Fruit fly (Drosophila melanogaster) whole organism, prepupa: ENCODE results near the gene witty.

Source experiments
- CG10631 ChIP-seq: fragments of 200-800 bp; sonication (Bioruptor generic); optimal IDR thresholded peaks from 2 replicates; lab custom pipeline; 2016; ENCODE audit warnings: missing biosample characterization, missing genetic modification characterization
- CG10669 ChIP-seq: fragments of 200-800 bp; sonication (Bioruptor generic); optimal IDR thresholded peaks from 3 replicates; lab custom pipeline; 2018; ENCODE audit warnings: missing biosample characterization, mild to moderate bottlenecking, missing genetic modification characterization, moderate library complexity
- CG11294 ChIP-seq: fragments of 200-800 bp; sonication (Bioruptor generic); IDR thresholded peaks from 2 replicates; pipeline ENCODE4 v1.3.6; 2022; ENCODE audit warnings: missing biosample characterization, missing genetic modification characterization
- CG11762 ChIP-seq: fragments of 200-800 bp; sonication (Bioruptor generic); optimal IDR thresholded peaks from 3 replicates; lab custom pipeline; 2016; ENCODE audit warnings: missing biosample characterization, missing genetic modification characterization; ENCODE audit not compliant: insufficient read depth
- CG11902 ChIP-seq: fragments of 200-800 bp; sonication (Bioruptor generic); optimal IDR thresholded peaks from 3 replicates; lab custom pipeline; 2016; ENCODE audit warnings: missing biosample characterization, missing genetic modification characterization
- CG15336 ChIP-seq: fragments of 200-800 bp; sonication (Bioruptor generic); IDR thresholded peaks from 2 replicates; pipeline ENCODE4 v1.3.6; 2022; ENCODE audit warnings: missing biosample characterization, missing genetic modification characterization
- CG1621 ChIP-seq: fragments of 200-800 bp; sonication (Bioruptor generic); optimal IDR thresholded peaks from 3 replicates; lab custom pipeline; 2018; ENCODE audit warnings: missing biosample characterization, mild to moderate bottlenecking, missing genetic modification characterization
- CG16779 ChIP-seq: fragments of 200-800 bp; sonication (Bioruptor generic); optimal IDR thresholded peaks from 3 replicates; lab custom pipeline; 2017; ENCODE audit warnings: missing biosample characterization, mild to moderate bottlenecking, missing genetic modification characterization
- CG3032 ChIP-seq: fragments of 200-800 bp; optimal IDR thresholded peaks from 2 replicates; lab custom pipeline; 2019; ENCODE audit warnings: missing biosample characterization, mild to moderate bottlenecking, missing genetic modification characterization, moderate library complexity
- CG6163 ChIP-seq: fragments of 200-800 bp; sonication (Bioruptor generic); IDR thresholded peaks from 3 replicates; pipeline ENCODE4 v1.3.6; 2022; ENCODE audit warnings: missing biosample characterization, missing genetic modification characterization
- CG6276 ChIP-seq: fragments of 200-800 bp; sonication (Bioruptor generic); optimal IDR thresholded peaks from 2 replicates; lab custom pipeline; 2017; ENCODE audit warnings: missing biosample characterization, mild to moderate bottlenecking, missing genetic modification characterization
- CG6792 ChIP-seq: fragments of 200-800 bp; sonication (Bioruptor generic); optimal IDR thresholded peaks from 3 replicates; lab custom pipeline; 2016; ENCODE audit warnings: missing biosample characterization, missing genetic modification characterization
- CG6808 ChIP-seq: fragments of 200-800 bp; sonication (Bioruptor generic); optimal IDR thresholded peaks from 3 replicates; lab custom pipeline; 2017; ENCODE audit warnings: missing biosample characterization, missing genetic modification characterization, mild to moderate bottlenecking, moderate library complexity, missing genetic modification reagents
- CG6854 ChIP-seq: fragments of 200-800 bp; sonication (Bioruptor generic); optimal IDR thresholded peaks from 2 replicates; lab custom pipeline; 2017; ENCODE audit warnings: missing biosample characterization, mild to moderate bottlenecking, missing genetic modification characterization
- CG8319 ChIP-seq: fragments of 200-800 bp; sonication (Bioruptor generic); optimal IDR thresholded peaks from 3 replicates; lab custom pipeline; 2016; ENCODE audit warnings: missing biosample characterization, missing genetic modification characterization
- CG8632 ChIP-seq: fragments of 200-800 bp; sonication (Bioruptor generic); optimal IDR thresholded peaks from 3 replicates; lab custom pipeline; 2016; ENCODE audit warnings: missing biosample characterization, missing genetic modification characterization
- CG9139 ChIP-seq: fragments of 200-800 bp; sonication (Bioruptor generic); optimal IDR thresholded peaks from 3 replicates; lab custom pipeline; 2017; ENCODE audit warnings: missing biosample characterization, mild to moderate bottlenecking, missing genetic modification characterization
- Eip78C ChIP-seq: fragments of 200-800 bp; sonication (Bioruptor generic); peaks from one replicate; lab custom pipeline; 2016; ENCODE audit warnings: missing biosample characterization, missing genetic modification characterization
- Eip93F ChIP-seq: fragments of 200-800 bp; sonication (Bioruptor generic); optimal IDR thresholded peaks from 2 replicates; lab custom pipeline; 2016; ENCODE audit warnings: missing biosample characterization, mild to moderate bottlenecking, missing genetic modification characterization
- Ets96B ChIP-seq: fragments of 200-800 bp; optimal IDR thresholded peaks from 2 replicates; lab custom pipeline; 2019; ENCODE audit warnings: missing biosample characterization, mild to moderate bottlenecking, missing genetic modification characterization, moderate library complexity
- Gug ChIP-seq: fragments of 200-800 bp; sonication (Bioruptor generic); IDR thresholded peaks from 2 replicates; pipeline ENCODE4 v1.3.6; 2022; ENCODE audit warnings: missing biosample characterization, missing genetic modification characterization
- Hr39 ChIP-seq: fragments of 200-800 bp; sonication (Bioruptor generic); optimal IDR thresholded peaks from 2 replicates; lab custom pipeline; 2016; ENCODE audit warnings: missing biosample characterization, missing genetic modification characterization
- Hr4 ChIP-seq: fragments of 200-800 bp; sonication (Bioruptor generic); optimal IDR thresholded peaks from 3 replicates; lab custom pipeline; 2016; ENCODE audit warnings: missing biosample characterization, missing genetic modification characterization
- Lpt ChIP-seq: fragments of 200-800 bp; sonication (Bioruptor generic); optimal IDR thresholded peaks from 3 replicates; lab custom pipeline; 2016; ENCODE audit warnings: missing biosample characterization, missing genetic modification characterization
- Met ChIP-seq: fragments of 200-800 bp; sonication (Bioruptor generic); optimal IDR thresholded peaks from 3 replicates; lab custom pipeline; 2016; ENCODE audit warnings: missing biosample characterization, missing genetic modification characterization
- OdsH ChIP-seq: fragments of 200-800 bp; sonication (Bioruptor generic); optimal IDR thresholded peaks from 3 replicates; lab custom pipeline; 2016; ENCODE audit warnings: missing biosample characterization, missing genetic modification characterization
- Smox ChIP-seq: fragments of 200-800 bp; sonication (Bioruptor generic); optimal IDR thresholded peaks from 3 replicates; lab custom pipeline; 2016; ENCODE audit warnings: missing biosample characterization, missing genetic modification characterization
- Sox102F ChIP-seq: fragments of 200-800 bp; sonication (Bioruptor generic); optimal IDR thresholded peaks from 2 replicates; lab custom pipeline; 2016; ENCODE audit warnings: missing biosample characterization, mild to moderate bottlenecking, missing genetic modification characterization
- Sox14 ChIP-seq: fragments of 200-800 bp; sonication (Bioruptor generic); optimal IDR thresholded peaks from 3 replicates; lab custom pipeline; 2016; ENCODE audit warnings: missing biosample characterization, missing genetic modification characterization
- Sox15 ChIP-seq: fragments of 200-800 bp; sonication (Bioruptor generic); optimal IDR thresholded peaks from 3 replicates; lab custom pipeline; 2016; ENCODE audit warnings: missing biosample characterization, missing genetic modification characterization
- achi ChIP-seq: fragments of 200-800 bp; sonication (Bioruptor generic); optimal IDR thresholded peaks from 3 replicates; lab custom pipeline; 2016; ENCODE audit warnings: missing biosample characterization, missing genetic modification characterization
- cyc ChIP-seq: fragments of 200-800 bp; sonication (Bioruptor generic); optimal IDR thresholded peaks from 3 replicates; lab custom pipeline; 2016; ENCODE audit warnings: missing biosample characterization, missing genetic modification characterization
- dac ChIP-seq: fragments of 200-800 bp; sonication (Bioruptor generic); optimal IDR thresholded peaks from 2 replicates; lab custom pipeline; 2017; ENCODE audit warnings: missing biosample characterization, mild to moderate bottlenecking, missing genetic modification characterization
- eg ChIP-seq: fragments of 200-800 bp; sonication (Bioruptor generic); IDR thresholded peaks from 3 replicates; pipeline ENCODE4 v1.3.6; 2022; ENCODE audit warnings: missing biosample characterization, missing genetic modification characterization
- fd59A ChIP-seq: fragments of 200-800 bp; sonication (Bioruptor generic); optimal IDR thresholded peaks from 2 replicates; lab custom pipeline; 2017; ENCODE audit warnings: missing biosample characterization, mild to moderate bottlenecking, missing genetic modification characterization, missing genetic modification reagents
- fd85E ChIP-seq: fragments of 200-800 bp; sonication (Bioruptor generic); optimal IDR thresholded peaks from 3 replicates; lab custom pipeline; 2016; ENCODE audit warnings: missing biosample characterization, missing genetic modification characterization
- fkh ChIP-seq: fragments of 200-800 bp; sonication (Bioruptor generic); optimal IDR thresholded peaks from 3 replicates; lab custom pipeline; 2017; ENCODE audit warnings: missing biosample characterization, mild to moderate bottlenecking, missing genetic modification characterization, moderate library complexity
- lz ChIP-seq: fragments of 200-800 bp; sonication (Bioruptor generic); optimal IDR thresholded peaks from 3 replicates; lab custom pipeline; 2016; ENCODE audit warnings: missing biosample characterization, missing genetic modification characterization
- net ChIP-seq: fragments of 200-800 bp; sonication (Bioruptor generic); optimal IDR thresholded peaks from 3 replicates; lab custom pipeline; 2016; ENCODE audit warnings: missing biosample characterization, missing genetic modification characterization
- salr ChIP-seq, 2 experiments: fragments of 200-800 bp; sonication (Bioruptor generic); optimal IDR thresholded peaks; 3 replicates each; lab custom pipeline; 2016 to 2018; ENCODE audit warnings: missing biosample characterization in 2 of 2, missing genetic modification characterization in 2 of 2, mild to moderate bottlenecking in 1 of 2
- spab ChIP-seq: fragments of 200-800 bp; sonication (Bioruptor generic); optimal IDR thresholded peaks from 2 replicates; lab custom pipeline; 2017; ENCODE audit warnings: missing biosample characterization, mild to moderate bottlenecking, missing genetic modification characterization, missing genetic modification reagents
- ss ChIP-seq, 2 experiments: fragments of 200-800 bp; sonication (Bioruptor generic); optimal IDR thresholded peaks; 2 replicates in 1 of 2; 3 replicates in 1 of 2; lab custom pipeline; 2017 to 2018; ENCODE audit warnings: mild to moderate bottlenecking in 2 of 2, missing biosample characterization in 2 of 2, missing genetic modification characterization in 2 of 2, moderate library complexity in 1 of 2
- svp ChIP-seq: fragments of 200-800 bp; sonication (Bioruptor generic); peaks from one replicate; lab custom pipeline; 2016; ENCODE audit warnings: missing biosample characterization, missing genetic modification characterization
- topi ChIP-seq: fragments of 200-800 bp; sonication (Bioruptor generic); optimal IDR thresholded peaks from 3 replicates; lab custom pipeline; 2016; ENCODE audit warnings: missing biosample characterization, missing genetic modification characterization

The witty gene

dm6 chr2L:8365701-8366643, 27.9 kb downstream of the witty start, which contains the start of gene Pp2A-29B (continued):
- TF ChIP-seq Hr4 (GFP tag; lab: Kevin White, UChicago) (peak; percentile 44), CG9139 (GFP tag; lab: Kevin White, UChicago) (no peak), ss (GFP tag; optimal IDR thresholded peaks at IDR 0.05; lab: Kevin White, UChicago) (peak in 1 of 2 experiments; percentile 48), Ets96B (peak; percentile 12), Sox14 (GFP tag; lab: Kevin White, UChicago) (no peak), salr (GFP tag; optimal IDR thresholded peaks at IDR 0.05; lab: Kevin White, UChicago) (no peak), Hr39 (GFP tag; lab: Kevin White, UChicago) (peak; percentile 48), CG6163 (GFP tag; lab: Robert Waterston, UW) (0 out of 3 replicates have a peak, but pooled peaks have one; percentile 6), topi (GFP tag; lab: Kevin White, UChicago) (peak; percentile 39), CG1621 (tag; lab: Kevin White, UChicago) (no peak), spab (no peak)
- TF ChIP-seq, all 60 proteins: peak for 27

dm6 chr2L:8370364-8371326, 32.6 kb downstream of the witty start, which contains the start of gene CG17292:
Gene CG17292 (plus strand): TSS chr2L:8370454.
- TF ChIP-seq ss (GFP tag; optimal IDR thresholded peaks at IDR 0.05; lab: Kevin White, UChicago) (no peak), fd85E (GFP tag; lab: Kevin White, UChicago) (no peak), fkh (GFP tag; lab: Kevin White, UChicago) (peak; percentile 90), Met (GFP tag; lab: Kevin White, UChicago) (peak; percentile 9), CG10669 (GFP tag; lab: Kevin White, UChicago) (no peak), Gug (GFP tag; lab: Robert Waterston, UW) (no peak), net (GFP tag; lab: Kevin White, UChicago) (no peak), topi (GFP tag; lab: Kevin White, UChicago) (peak; percentile 6), Hr4 (GFP tag; lab: Kevin White, UChicago) (no peak), CG6163 (GFP tag; lab: Robert Waterston, UW) (peak; percentile 47; the same call in 1 of the 3 replicates), achi (GFP tag; lab: Kevin White, UChicago) (peak; percentile 35), Smox (no peak), CG6792 (GFP tag; lab: Kevin White, UChicago) (peak; percentile 13), Eip93F (no peak), CG11762 (GFP tag; lab: Kevin White, UChicago) (no peak), Lpt (peak; percentile 38), CG16779 (tag; lab: Kevin White, UChicago) (peak; percentile 46), Sox15 (no peak), CG8319 (no peak), CG11902 (GFP tag; lab: Kevin White, UChicago) (no peak), CG6276 (GFP tag; lab: Kevin White, UChicago) (peak; percentile 16), CG10631 (GFP tag; lab: Kevin White, UChicago) (no peak), svp (peak; percentile 96), lz (GFP tag; lab: Kevin White, UChicago) (no peak), fd59A (GFP tag; lab: Kevin White, UChicago) (no peak), cyc (no peak), Sox102F (GFP tag; lab: Kevin White, UChicago) (no peak), OdsH (GFP tag; lab: Kevin White, UChicago) (no peak), CG6808 (GFP tag; lab: Kevin White, UChicago) (no peak), CG15336 (GFP tag; lab: Robert Waterston, UW) (peak; percentile 43; the same call in 1 of the 2 replicates), Eip78C (peak; percentile 58), eg (peak; percentile 71; the same call in 2 of the 3 replicates), CG3032 (peak; percentile 21), CG6854 (GFP tag; lab: Kevin White, UChicago) (no peak), Hr39 (GFP tag; lab: Kevin White, UChicago) (no peak), CG8632 (GFP tag; lab: Kevin White, UChicago) (no peak), Ets96B (no peak), salr (GFP tag; optimal IDR thresholded peaks at IDR 0.05; lab: Kevin White, UChicago) (no peak), dac (GFP tag; lab: Kevin White, UChicago) (no peak), CG11294 (no peak)
